Fruit fly (Drosophila melanogaster): ENCODE measurements around the gene Mur29B.

Mur29B gene

dm6 chr2L:8403286-8404270, 51.6 kb downstream of the Mur29B start, which contains the start of gene emb:
Gene emb (plus strand): TSS chr2L:8403573.
- TF ChIP-seq CG12768 (GFP tag; optimal IDR thresholded peaks at IDR 0.05) (peak; percentile 37), CG7101 (tag; optimal IDR thresholded peaks at IDR 0.05) (peak; percentile 56), CG33017 (tag; optimal IDR thresholded peaks at IDR 0.05) (no peak), kay (GFP tag; ENCODE audit: borderline replicate concordance) (no peak), CG11617 (GFP tag; optimal IDR thresholded peaks at IDR 0.05) (peak; percentile 50), toe (GFP tag; optimal IDR thresholded peaks at IDR 0.05) (no peak), Clk (GFP tag; optimal IDR thresholded peaks at IDR 0.05) (peak; percentile 8), cic (GFP tag; optimal IDR thresholded peaks at IDR 0.05) (peak; percentile 80), CG14711 (tag; optimal IDR thresholded peaks at IDR 0.05) (no peak), CG5204 (GFP tag; optimal IDR thresholded peaks at IDR 0.05) (no peak), cnc (optimal IDR thresholded peaks at IDR 0.05) (no peak), CG1620 (GFP tag; optimal IDR thresholded peaks at IDR 0.05) (peak; percentile 11), bab1 (GFP tag; optimal IDR thresholded peaks at IDR 0.05) (peak; percentile 79), pad (GFP tag; optimal IDR thresholded peaks at IDR 0.05) (peak; percentile 47), ovo (GFP tag; optimal IDR thresholded peaks at IDR 0.05) (no peak), Crg-1 (GFP tag; optimal IDR thresholded peaks at IDR 0.05) (peak; percentile 43), tj (GFP tag; optimal IDR thresholded peaks at IDR 0.05) (peak; percentile 51), Mnt (GFP tag; optimal IDR thresholded peaks at IDR 0.05) (peak; percentile 80), CG7045 (GFP tag; optimal IDR thresholded peaks at IDR 0.05) (no peak), Hr96 (GFP tag; optimal IDR thresholded peaks at IDR 0.05) (no peak)

Measured in whole organism, adult.